Worm (Caenorhabditis elegans) whole organism, L1 larva: ENCODE data around the gene unc-129.

Experiments
- C16A3.4 ChIP-seq: fragments of 150-350 bp; optimal IDR thresholded peaks from 2 replicates; lab custom pipeline; 2014; ENCODE audit warnings: missing biosample characterization, missing genetic modification characterization
- C34B4.2 ChIP-seq: sonication (generic microtip); optimal IDR thresholded peaks from 2 replicates; lab custom pipeline; 2017; ENCODE audit warnings: mild to moderate bottlenecking, missing genetic modification characterization, missing compliant biosample characterization
- Y116A8C.19 ChIP-seq: sonication (generic microtip); optimal IDR thresholded peaks from 2 replicates; lab custom pipeline; 2016; ENCODE audit warnings: missing compliant biosample characterization, missing genetic modification characterization, borderline replicate concordance
- aly-2 ChIP-seq: fragments of 150-350 bp; optimal IDR thresholded peaks from 2 replicates; lab custom pipeline; 2014; ENCODE audit warnings: missing biosample characterization, missing genetic modification characterization
- ama-1 ChIP-seq: fragments of 150-350 bp; optimal IDR thresholded peaks from 2 replicates; lab custom pipeline; 2014
- ceh-63 ChIP-seq: fragments of 200-800 bp; sonication (Bioruptor generic); optimal IDR thresholded peaks from 2 replicates; lab custom pipeline; 2018; ENCODE audit warnings: mild to moderate bottlenecking, missing genetic modification characterization, missing compliant biosample characterization
- ceh-82 ChIP-seq, 3 experiments: fragments of 150-350 bp in 1 of 3; sonication (generic microtip) in 2 of 3; optimal IDR thresholded peaks; 2 replicates each; lab custom pipeline; 2014 to 2017; ENCODE audit warnings: missing biosample characterization in 3 of 3, missing genetic modification characterization in 3 of 3
- ceh-90 ChIP-seq: sonication (generic microtip); optimal IDR thresholded peaks from 2 replicates; lab custom pipeline; 2016; ENCODE audit warnings: missing genetic modification characterization, missing compliant biosample characterization
- dpl-1 ChIP-seq, 3 experiments: fragments of 150-350 bp in 2 of 3; sonication (generic microtip) in 1 of 3; optimal IDR thresholded peaks; 2 replicates each; lab custom pipeline; 2014 to 2017; ENCODE audit warnings: missing biosample characterization in 3 of 3, missing genetic modification characterization in 3 of 3, missing genetic modification reagents in 3 of 3
- efl-1 ChIP-seq, 4 experiments: fragments of 150-350 bp; optimal IDR thresholded peaks in 3 of 4; peaks in 1 of 4; 1 replicate in 1 of 4; 2 replicates in 3 of 4; lab custom pipeline; 2014; ENCODE audit warnings: missing biosample characterization in 2 of 4, missing genetic modification characterization in 2 of 4, missing genetic modification reagents in 2 of 4
- egl-27 ChIP-seq, 2 experiments: fragments of 150-350 bp in 1 of 2; sonication (generic microtip); optimal IDR thresholded peaks; 3 replicates each; lab custom pipeline; 2017 to 2018; ENCODE audit warnings: missing biosample characterization in 2 of 2, missing genetic modification characterization in 2 of 2, missing genetic modification reagents in 2 of 2
- fos-1 ChIP-seq: fragments of 150-350 bp; optimal IDR thresholded peaks from 2 replicates; lab custom pipeline; 2014; ENCODE audit warnings: missing biosample characterization, missing genetic modification characterization
- hlh-4 ChIP-seq: sonication (generic microtip); optimal IDR thresholded peaks from 2 replicates; lab custom pipeline; 2016; ENCODE audit warnings: mild to moderate bottlenecking, missing genetic modification characterization, missing compliant biosample characterization
- hpl-2 ChIP-seq: fragments of 150-350 bp; optimal IDR thresholded peaks from 2 replicates; lab custom pipeline; 2014; ENCODE audit warnings: missing biosample characterization, missing genetic modification reagents, missing genetic modification characterization
- jun-1 ChIP-seq: fragments of 150-350 bp; optimal IDR thresholded peaks from 2 replicates; lab custom pipeline; 2014; ENCODE audit warnings: missing biosample characterization, missing genetic modification reagents, missing genetic modification characterization
- lin-14 ChIP-seq: fragments of 200-800 bp; sonication (Bioruptor generic); optimal IDR thresholded peaks from 2 replicates; lab custom pipeline; 2018; ENCODE audit warnings: mild to moderate bottlenecking, missing genetic modification characterization, moderate library complexity, missing compliant biosample characterization
- lin-35 ChIP-seq, 2 experiments: fragments of 150-350 bp; optimal IDR thresholded peaks; 2 replicates each; lab custom pipeline; 2014; ENCODE audit warnings: missing biosample characterization in 2 of 2, missing genetic modification characterization in 2 of 2, missing genetic modification reagents in 2 of 2
- lin-39 ChIP-seq: fragments of 150-350 bp; optimal IDR thresholded peaks from 2 replicates; lab custom pipeline; 2014; ENCODE audit warnings: missing biosample characterization, missing genetic modification reagents, missing genetic modification characterization
- lsy-2 ChIP-seq, 2 experiments: fragments of 150-350 bp; optimal IDR thresholded peaks; 2 replicates each; lab custom pipeline; 2014; ENCODE audit warnings: missing biosample characterization in 2 of 2, missing genetic modification characterization in 2 of 2
- mab-9 ChIP-seq: fragments of 200-800 bp; sonication (Bioruptor generic); IDR thresholded peaks from 2 replicates; pipeline ENCODE4 v1.3.6; 2022; ENCODE audit warnings: missing genetic modification reagents, missing genetic modification characterization, missing compliant biosample characterization
- mdl-1 ChIP-seq, 2 experiments: fragments of 150-350 bp; optimal IDR thresholded peaks; 2 replicates each; lab custom pipeline; 2014 to 2017; ENCODE audit warnings: missing biosample characterization in 2 of 2, missing genetic modification characterization in 2 of 2, inconsistent platforms in 1 of 2
- mef-2 ChIP-seq: fragments of 150-350 bp; optimal IDR thresholded peaks from 2 replicates; lab custom pipeline; 2014; ENCODE audit warnings: missing biosample characterization, missing genetic modification characterization
- nhr-11 ChIP-seq: fragments of 150-350 bp; optimal IDR thresholded peaks from 2 replicates; lab custom pipeline; 2014; ENCODE audit warnings: missing biosample characterization, missing genetic modification characterization
- nhr-19 ChIP-seq: fragments of 200-800 bp; sonication (Bioruptor generic); conservative IDR thresholded peaks from 2 replicates; pipeline ENCODE4 v1.3.6; 2022; ENCODE audit warnings: missing genetic modification characterization, missing compliant biosample characterization
- nhr-20 ChIP-seq: sonication (generic microtip); optimal IDR thresholded peaks from 2 replicates; lab custom pipeline; 2016; ENCODE audit warnings: mild to moderate bottlenecking, missing genetic modification characterization, missing compliant biosample characterization
- nhr-28 ChIP-seq: fragments of 150-350 bp; optimal IDR thresholded peaks from 2 replicates; lab custom pipeline; 2014; ENCODE audit warnings: missing biosample characterization, missing genetic modification characterization
- nhr-47 ChIP-seq: sonication (generic microtip); optimal IDR thresholded peaks from 2 replicates; lab custom pipeline; 2016; ENCODE audit warnings: mild to moderate bottlenecking, missing genetic modification characterization, moderate library complexity, missing compliant biosample characterization
- nhr-71 ChIP-seq: sonication (generic microtip); optimal IDR thresholded peaks from 2 replicates; lab custom pipeline; 2016; ENCODE audit warnings: mild to moderate bottlenecking, missing genetic modification characterization, moderate library complexity, missing compliant biosample characterization
- nhr-77 ChIP-seq: fragments of 150-350 bp; optimal IDR thresholded peaks from 2 replicates; lab custom pipeline; 2014; ENCODE audit warnings: missing biosample characterization, missing genetic modification characterization
- nhr-90 ChIP-seq: sonication (generic microtip); optimal IDR thresholded peaks from 2 replicates; lab custom pipeline; 2016; ENCODE audit warnings: mild to moderate bottlenecking, missing genetic modification characterization, missing compliant biosample characterization; ENCODE audit not compliant: poor library complexity
- pag-3 ChIP-seq: sonication (generic microtip); optimal IDR thresholded peaks from 2 replicates; lab custom pipeline; 2017; ENCODE audit warnings: missing genetic modification characterization, mild to moderate bottlenecking, missing compliant biosample characterization, antibody characterized with exemption, borderline replicate concordance; ENCODE audit not compliant: insufficient read depth
- rnt-1 ChIP-seq: sonication (generic microtip); optimal IDR thresholded peaks from 2 replicates; lab custom pipeline; 2016; ENCODE audit warnings: mild to moderate bottlenecking, missing genetic modification characterization, moderate library complexity, missing compliant biosample characterization
- skn-1 ChIP-seq: fragments of 150-350 bp; optimal IDR thresholded peaks from 2 replicates; lab custom pipeline; 2014; ENCODE audit warnings: missing biosample characterization, missing genetic modification characterization
- snpc-4 ChIP-seq: fragments of 150-350 bp; optimal IDR thresholded peaks from 2 replicates; lab custom pipeline; 2014; ENCODE audit warnings: missing biosample characterization, missing genetic modification characterization
- snu-23 ChIP-seq: sonication (generic microtip); optimal IDR thresholded peaks from 2 replicates; lab custom pipeline; 2016; ENCODE audit warnings: missing genetic modification characterization, missing compliant biosample characterization
- tbx-2 ChIP-seq: sonication (generic microtip); optimal IDR thresholded peaks from 2 replicates; lab custom pipeline; 2016; ENCODE audit warnings: missing genetic modification characterization, missing compliant biosample characterization
- tlp-1 ChIP-seq: fragments of 150-350 bp; optimal IDR thresholded peaks from 2 replicates; lab custom pipeline; 2014; ENCODE audit warnings: missing biosample characterization, missing genetic modification characterization
- unc-130 ChIP-seq: fragments of 150-350 bp; optimal IDR thresholded peaks from 2 replicates; lab custom pipeline; 2017; ENCODE audit warnings: missing biosample characterization, missing genetic modification characterization, inconsistent platforms
- vab-15 ChIP-seq: sonication (generic microtip); optimal IDR thresholded peaks from 2 replicates; lab custom pipeline; 2017; ENCODE audit warnings: missing genotype, mild to moderate bottlenecking, missing genetic modification characterization, missing compliant biosample characterization
- zag-1 ChIP-seq: fragments of 150-350 bp; optimal IDR thresholded peaks from 2 replicates; lab custom pipeline; 2014; ENCODE audit warnings: missing biosample characterization, missing genetic modification characterization
- zip-4 ChIP-seq: fragments of 200-800 bp; sonication (Bioruptor generic); optimal IDR thresholded peaks from 2 replicates; lab custom pipeline; 2018; ENCODE audit warnings: mild to moderate bottlenecking, missing genetic modification characterization, moderate library complexity, missing compliant biosample characterization

Gene unc-129

DNA sequence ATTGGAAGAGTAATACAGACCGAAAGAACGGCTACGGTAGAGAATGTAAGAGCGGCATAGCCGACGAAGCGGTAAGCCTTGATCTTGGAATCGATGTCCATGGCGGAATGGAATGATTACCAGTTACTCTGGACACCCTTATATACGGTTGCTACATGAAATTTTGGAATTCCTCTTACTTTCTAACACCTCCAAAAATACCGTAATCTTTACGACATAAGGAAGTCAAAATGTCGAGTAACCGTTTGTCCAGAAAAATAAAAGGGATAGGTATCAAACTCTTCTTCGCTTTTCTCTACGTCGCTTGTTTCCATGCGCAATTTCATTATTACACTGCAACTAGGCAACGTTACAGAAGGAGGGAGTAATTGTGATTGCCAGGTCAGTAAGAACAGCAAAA, 25.5 kb downstream of the unc-129 start, which contains the start of gene col-119:
Gene col-119 (minus strand): TSS at position 101 of the 400 bp plus-strand sequence.
- TF ChIP-seq skn-1 (tag; lab: Kevin White, UChicago) (no peak), ceh-63 (no peak), mef-2 (tag; lab: Kevin White, UChicago) (no peak), hpl-2 (GFP tag; lab: Kevin White, UChicago) (no peak)

DNA sequence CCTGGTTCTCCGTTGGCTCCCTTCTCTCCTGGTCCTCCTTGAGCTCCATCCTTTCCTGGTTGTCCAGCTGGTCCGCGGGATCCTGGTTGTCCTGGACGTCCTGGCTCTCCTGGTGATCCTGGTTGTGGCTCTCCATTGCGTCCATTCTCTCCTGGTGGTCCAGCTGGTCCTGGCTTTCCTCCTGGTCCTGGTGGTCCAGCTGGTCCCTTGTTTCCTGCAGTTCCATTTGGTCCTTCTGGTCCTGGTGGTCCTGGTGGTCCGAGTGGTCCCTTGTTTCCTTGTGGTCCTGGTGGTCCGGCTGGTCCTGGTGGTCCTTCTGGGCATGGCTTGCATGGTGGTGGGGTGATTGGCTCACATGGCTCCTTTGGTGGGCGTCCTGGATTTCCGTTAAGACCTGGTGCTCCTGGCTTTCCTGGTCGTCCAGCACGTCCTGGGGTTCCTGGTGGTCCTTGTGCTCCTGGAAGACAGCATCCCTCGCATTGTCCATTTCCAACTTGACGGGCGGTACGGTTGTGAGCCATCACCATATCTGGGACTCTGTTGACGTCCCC, 26.1 kb downstream of the unc-129 start:
- TF ChIP-seq nhr-90 (tag; lab: Kevin White, UChicago): no peak
- TF ChIP-seq efl-1 (optimal IDR thresholded peaks at IDR 0.05; lab: Kevin White, UChicago): no peak
- no peak for TF ChIP-seq efl-1 (GFP tag; optimal IDR thresholded peaks at IDR 0.05 in 1 of 2; lab: Kevin White, UChicago)
- TF ChIP-seq, all 84 proteins: peak for 0

DNA sequence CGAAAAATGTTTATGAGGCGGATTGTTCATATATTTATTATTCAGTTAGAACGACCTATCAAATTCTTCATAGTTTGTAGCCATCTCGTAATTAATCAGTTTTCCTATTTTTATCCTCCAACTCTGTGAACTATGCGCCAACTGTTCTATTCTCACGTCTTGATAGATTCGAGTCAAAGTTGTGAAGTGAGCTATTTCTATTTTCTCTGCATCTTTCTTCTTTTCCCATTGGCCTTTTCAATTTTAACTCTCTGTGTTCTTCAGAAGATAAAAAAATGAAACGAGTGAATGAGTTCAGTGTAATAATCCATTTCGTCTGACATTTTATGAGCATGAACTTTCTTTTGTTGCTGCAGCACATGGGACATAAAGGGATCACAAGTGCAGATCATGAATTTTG, 27.2 kb downstream of the unc-129 start:
- TF ChIP-seq nhr-90 (tag; lab: Kevin White, UChicago) (no peak), C16A3.4 (tag; lab: Kevin White, UChicago) (no peak), fos-1 (tag; lab: Kevin White, UChicago) (no peak), Y116A8C.19 (tag; lab: Kevin White, UChicago) (no peak), nhr-47 (tag; lab: Kevin White, UChicago) (no peak), nhr-20 (peak; percentile 14), lin-14 (GFP tag; lab: Kevin White, UChicago) (peak; percentile 64), mef-2 (tag; lab: Kevin White, UChicago) (peak; percentile 36), ceh-90 (tag; lab: Kevin White, UChicago) (no peak), nhr-71 (tag; lab: Kevin White, UChicago) (peak; percentile 73), snu-23 (peak; percentile 16), C34B4.2 (tag; lab: Kevin White, UChicago) (no peak), pag-3 (no peak), rnt-1 (tag; lab: Kevin White, UChicago) (peak; percentile 60), zip-4 (no peak), nhr-19 (0 out of 2 replicates have a peak, but pooled peaks have one; percentile 15), lin-39 (tag; lab: Kevin White, UChicago) (peak; percentile 5), nhr-11 (tag; lab: Kevin White, UChicago) (peak; percentile 2), efl-1 (optimal IDR thresholded peaks at IDR 0.05; lab: Kevin White, UChicago) (no peak), efl-1 (GFP tag; optimal IDR thresholded peaks at IDR 0.05 in 1 of 2; lab: Kevin White, UChicago) (peak in 1 of 2 experiments; percentile 62), lsy-2 (tag; optimal IDR thresholded peaks at IDR 0.05; lab: Kevin White, UChicago) (peak in 1 of 2 experiments; percentile 43)

DNA sequence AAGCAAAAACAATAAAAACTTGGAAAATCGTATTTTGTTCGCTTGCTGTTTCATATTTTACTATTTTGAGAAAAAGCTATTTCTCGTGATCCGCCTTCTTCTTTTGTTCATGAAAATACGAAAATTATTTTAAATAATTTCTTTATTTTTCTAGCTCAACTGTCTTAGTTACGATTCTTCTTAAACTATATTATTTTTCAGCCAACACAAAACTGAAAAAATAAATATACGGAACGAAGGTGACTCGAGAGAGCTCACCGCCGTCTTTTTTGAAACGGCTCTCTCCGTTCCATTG, 29.9 kb downstream of the unc-129 start, which contains the start of gene pdzd-8:
Gene pdzd-8 (plus strand): TSS at position 196 of the 295 bp plus-strand sequence.
- no peak for TF ChIP-seq mab-9
- TF ChIP-seq snu-23: no peak
- no peak for TF ChIP-seq tlp-1

DNA sequence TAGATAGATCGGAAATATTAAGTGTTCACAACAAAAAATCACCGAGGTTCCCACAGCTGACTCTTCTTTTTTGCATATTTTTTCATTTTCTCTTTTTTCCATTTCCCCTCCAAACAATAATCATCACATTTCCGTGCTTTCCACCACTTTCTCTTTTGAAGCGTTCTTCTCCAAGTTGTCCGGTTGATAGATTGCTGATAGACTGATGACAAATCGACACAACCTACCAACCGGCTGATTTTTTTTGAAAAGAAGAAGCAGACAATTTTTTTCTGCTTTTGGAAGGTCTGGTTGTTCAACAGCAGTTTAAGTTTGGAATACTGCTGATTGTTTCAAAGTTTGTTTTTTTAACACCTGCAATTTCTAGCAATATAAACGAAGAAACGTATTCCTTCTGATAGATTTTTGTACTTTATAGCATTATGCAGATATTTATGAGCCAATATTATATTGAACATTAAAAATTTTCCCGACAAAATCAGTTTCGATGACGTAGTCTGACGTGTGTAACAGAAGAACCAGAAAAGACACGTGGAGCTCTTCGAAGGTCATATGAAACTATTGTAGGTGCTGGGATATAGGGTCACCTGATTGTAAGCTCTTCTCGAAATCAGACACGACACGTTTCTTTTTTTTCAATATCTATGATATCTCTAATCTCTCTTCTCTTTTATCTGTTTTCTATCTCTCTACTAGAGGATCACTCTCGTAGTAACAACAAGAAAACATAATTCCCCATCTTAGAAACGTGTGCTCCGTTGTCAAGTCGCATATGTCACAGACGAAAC, 30.5 kb downstream of the unc-129 start:
- no peak for TF ChIP-seq vab-15 (tag; lab: Kevin White, UChicago)
- no peak for TF ChIP-seq ama-1 (lab: Kevin White, UChicago)
- peak in 1 of 2 experiments; percentile 51 for TF ChIP-seq mdl-1 (tag; optimal IDR thresholded peaks at IDR 0.05; lab: Kevin White, UChicago)
- TF ChIP-seq snu-23: peak; percentile 67
- TF ChIP-seq dpl-1 (GFP tag; optimal IDR thresholded peaks at IDR 0.05; lab: Kevin White, UChicago): no peak
- TF ChIP-seq tbx-2 (tag; lab: Kevin White, UChicago): peak; percentile 25
- TF ChIP-seq nhr-20: peak; percentile 71
- peak; percentile 45 for TF ChIP-seq C16A3.4 (tag; lab: Kevin White, UChicago)
- TF ChIP-seq nhr-77 (tag; lab: Kevin White, UChicago): no peak
- no peak for TF ChIP-seq ceh-90 (tag; lab: Kevin White, UChicago)
- TF ChIP-seq nhr-28 (tag; lab: Kevin White, UChicago): no peak
- TF ChIP-seq zip-4: no peak
- TF ChIP-seq zag-1 (tag; lab: Kevin White, UChicago): no peak
- peak; percentile 48 for TF ChIP-seq lin-39 (tag; lab: Kevin White, UChicago)
- no peak for TF ChIP-seq snpc-4 (tag; lab: Kevin White, UChicago)
- TF ChIP-seq egl-27 (tag; optimal IDR thresholded peaks at IDR 0.05; lab: Kevin White, UChicago): no peak
- TF ChIP-seq skn-1 (tag; lab: Kevin White, UChicago): no peak
- no peak for TF ChIP-seq ceh-82 (tag; optimal IDR thresholded peaks at IDR 0.05; lab: Kevin White, UChicago)
- peak; percentile 27 for TF ChIP-seq unc-130
- no peak for TF ChIP-seq jun-1
- TF ChIP-seq aly-2: no peak
- no peak for TF ChIP-seq hlh-4 (tag; lab: Kevin White, UChicago)
- TF ChIP-seq rnt-1 (tag; lab: Kevin White, UChicago): peak; percentile 79
- peak in 1 of 2 experiments; percentile 25 for TF ChIP-seq lin-35 (GFP tag; optimal IDR thresholded peaks at IDR 0.05; lab: Kevin White, UChicago)
